Fruit fly (Drosophila melanogaster) whole organism, embryonic: ENCODE results near the gene dlg1.

Experiments
- BEAF-32 ChIP-seq: fragments of 200-800 bp; sonication (Bioruptor generic); optimal IDR thresholded peaks from 3 replicates; lab custom pipeline; 2017; ENCODE audit warnings: missing biosample characterization, missing genetic modification characterization, mild to moderate bottlenecking, moderate library complexity, missing genetic modification reagents
- CG10321 ChIP-seq: fragments of 200-800 bp; sonication (Bioruptor generic); IDR thresholded peaks from 2 replicates; pipeline ENCODE4 v1.3.6; 2022; ENCODE audit warnings: missing biosample characterization, missing genetic modification characterization
- CG10979 ChIP-seq: fragments of 200-800 bp; sonication (Bioruptor generic); optimal IDR thresholded peaks from 2 replicates; lab custom pipeline; 2018; ENCODE audit warnings: missing biosample characterization, mild to moderate bottlenecking, missing genetic modification characterization, moderate library complexity
- CG15601 ChIP-seq: fragments of 200-800 bp; sonication (Bioruptor generic); optimal IDR thresholded peaks from 3 replicates; lab custom pipeline; 2019; ENCODE audit warnings: missing biosample characterization, mild to moderate bottlenecking, missing genetic modification characterization, moderate library complexity
- CG15696 ChIP-seq: fragments of 200-800 bp; sonication (Bioruptor generic); optimal IDR thresholded peaks from 2 replicates; lab custom pipeline; 2019; ENCODE audit warnings: missing biosample characterization, mild to moderate bottlenecking, missing genetic modification characterization, moderate library complexity
- CG18476 ChIP-seq: fragments of 200-800 bp; sonication (Bioruptor generic); optimal IDR thresholded peaks from 2 replicates; lab custom pipeline; 2016; ENCODE audit warnings: missing biosample characterization, mild to moderate bottlenecking, missing genetic modification characterization
- CG18599 ChIP-seq: fragments of 200-800 bp; sonication (Bioruptor generic); optimal IDR thresholded peaks from 3 replicates; lab custom pipeline; 2017; ENCODE audit warnings: missing biosample characterization, missing genetic modification characterization, mild to moderate bottlenecking, moderate library complexity, missing genetic modification reagents
- CG2202 ChIP-seq: fragments of 200-800 bp; sonication (Bioruptor generic); optimal IDR thresholded peaks from 2 replicates; lab custom pipeline; 2018; ENCODE audit warnings: missing biosample characterization, mild to moderate bottlenecking, missing genetic modification characterization
- CG2712 ChIP-seq: fragments of 200-800 bp; optimal IDR thresholded peaks from 3 replicates; lab custom pipeline; 2019; ENCODE audit warnings: missing biosample characterization, mild to moderate bottlenecking, missing genetic modification characterization, moderate library complexity
- CG31388 ChIP-seq: fragments of 200-800 bp; sonication (Bioruptor generic); optimal IDR thresholded peaks from 2 replicates; lab custom pipeline; 2016; ENCODE audit warnings: missing biosample characterization, missing genetic modification characterization
- CG34376 ChIP-seq: fragments of 200-800 bp; sonication (Bioruptor generic); optimal IDR thresholded peaks from 2 replicates; lab custom pipeline; 2018; ENCODE audit warnings: missing biosample characterization, mild to moderate bottlenecking, missing genetic modification characterization
- CG34422 ChIP-seq: fragments of 200-800 bp; sonication (Bioruptor generic); IDR thresholded peaks from 3 replicates; pipeline ENCODE4 v1.3.6; 2022; ENCODE audit warnings: missing biosample characterization, missing genetic modification characterization
- CG3847 ChIP-seq: fragments of 200-800 bp; sonication (Bioruptor generic); IDR thresholded peaks from 2 replicates; pipeline ENCODE4 v1.3.6; 2022; ENCODE audit warnings: missing biosample characterization, missing genetic modification characterization
- CG3995 ChIP-seq: fragments of 200-800 bp; sonication (Bioruptor generic); optimal IDR thresholded peaks from 3 replicates; lab custom pipeline; 2016; ENCODE audit warnings: missing biosample characterization, missing genetic modification characterization
- CG4424 ChIP-seq: fragments of 200-800 bp; sonication (Bioruptor generic); optimal IDR thresholded peaks from 3 replicates; lab custom pipeline; 2016; ENCODE audit warnings: missing biosample characterization, missing genetic modification characterization
- CG6813 ChIP-seq: fragments of 200-800 bp; sonication (Bioruptor generic); optimal IDR thresholded peaks from 2 replicates; lab custom pipeline; 2017; ENCODE audit warnings: missing biosample characterization, missing genetic modification characterization, mild to moderate bottlenecking, moderate library complexity, missing genetic modification reagents
- CG7271 ChIP-seq: fragments of 200-800 bp; sonication (Bioruptor generic); optimal IDR thresholded peaks from 2 replicates; lab custom pipeline; 2018; ENCODE audit warnings: missing biosample characterization, mild to moderate bottlenecking, missing genetic modification characterization, moderate library complexity
- CG7745 ChIP-seq: fragments of 200-800 bp; sonication (Bioruptor generic); optimal IDR thresholded peaks from 2 replicates; lab custom pipeline; 2018; ENCODE audit warnings: missing biosample characterization, mild to moderate bottlenecking, missing genetic modification characterization, moderate library complexity
- CG8359 ChIP-seq: fragments of 200-800 bp; sonication (Bioruptor generic); optimal IDR thresholded peaks from 2 replicates; lab custom pipeline; 2017; ENCODE audit warnings: missing biosample characterization, mild to moderate bottlenecking, missing genetic modification characterization, borderline replicate concordance
- CG8388 ChIP-seq: fragments of 200-800 bp; sonication (Bioruptor generic); optimal IDR thresholded peaks from 2 replicates; lab custom pipeline; 2019; ENCODE audit warnings: missing biosample characterization, mild to moderate bottlenecking, missing genetic modification characterization, moderate library complexity
- CG8944 ChIP-seq: fragments of 200-800 bp; sonication (Bioruptor generic); optimal IDR thresholded peaks from 3 replicates; lab custom pipeline; 2016; ENCODE audit warnings: missing biosample characterization, missing genetic modification characterization
- CTCF ChIP-seq: fragments of 200-800 bp; sonication (Bioruptor generic); optimal IDR thresholded peaks from 2 replicates; lab custom pipeline; 2017; ENCODE audit warnings: missing biosample characterization, mild to moderate bottlenecking, missing genetic modification characterization, moderate library complexity
- Deaf1 ChIP-seq: fragments of 200-800 bp; optimal IDR thresholded peaks from 3 replicates; lab custom pipeline; 2019; ENCODE audit warnings: missing biosample characterization, mild to moderate bottlenecking, missing genetic modification characterization, moderate library complexity
- Dek ChIP-seq: fragments of 200-800 bp; sonication (Bioruptor generic); optimal IDR thresholded peaks from 3 replicates; lab custom pipeline; 2019; ENCODE audit warnings: missing biosample characterization, mild to moderate bottlenecking, missing genetic modification characterization, moderate library complexity
- Dfd ChIP-seq, 2 experiments: fragments of >200 bp; optimal IDR thresholded peaks; 2 replicates each; lab custom pipeline; 2017; ENCODE audit warnings: missing biosample characterization in 2 of 2, missing genetic modification characterization in 2 of 2
- HLH54F ChIP-seq: fragments of 200-800 bp; sonication (Bioruptor generic); optimal IDR thresholded peaks from 3 replicates; lab custom pipeline; 2016; ENCODE audit warnings: missing biosample characterization, missing genetic modification characterization
- HmgD ChIP-seq: fragments of 200-800 bp; sonication (Bioruptor generic); optimal IDR thresholded peaks from 3 replicates; lab custom pipeline; 2016; ENCODE audit warnings: missing biosample characterization, missing genetic modification characterization
- HmgZ ChIP-seq: fragments of 200-800 bp; sonication (Bioruptor generic); optimal IDR thresholded peaks from 2 replicates; lab custom pipeline; 2018; ENCODE audit warnings: missing biosample characterization, mild to moderate bottlenecking, missing genetic modification characterization
- Hmx ChIP-seq: fragments of 200-800 bp; sonication (Bioruptor generic); optimal IDR thresholded peaks from 2 replicates; lab custom pipeline; 2016; ENCODE audit warnings: missing biosample characterization, missing genetic modification characterization
- NfI ChIP-seq: fragments of 200-800 bp; sonication (Bioruptor generic); optimal IDR thresholded peaks from 3 replicates; lab custom pipeline; 2018; ENCODE audit warnings: missing biosample characterization, mild to moderate bottlenecking, missing genetic modification characterization, moderate library complexity
- Optix ChIP-seq: fragments of 200-800 bp; sonication (Bioruptor generic); IDR thresholded peaks from 3 replicates; pipeline ENCODE4 v1.3.6; 2022; ENCODE audit warnings: missing biosample characterization, missing genetic modification characterization
- Poxn ChIP-seq: fragments of 200-800 bp; sonication (Bioruptor generic); IDR thresholded peaks from 2 replicates; pipeline ENCODE4 v1.3.6; 2022; ENCODE audit warnings: missing biosample characterization, missing genetic modification characterization
- Side ChIP-seq: fragments of 200-800 bp; sonication (Bioruptor generic); optimal IDR thresholded peaks from 2 replicates; lab custom pipeline; 2016; ENCODE audit warnings: missing biosample characterization, missing genetic modification characterization
- Sin3A ChIP-seq: fragments of >200 bp; optimal IDR thresholded peaks from 2 replicates; lab custom pipeline; 2018
- ac ChIP-seq: fragments of 200-800 bp; sonication (Bioruptor generic); optimal IDR thresholded peaks from 3 replicates; lab custom pipeline; 2017; ENCODE audit warnings: missing biosample characterization, mild to moderate bottlenecking, missing genetic modification characterization
- dimm ChIP-seq: fragments of 200-800 bp; sonication (Bioruptor generic); IDR thresholded peaks from 2 replicates; pipeline ENCODE4 v1.3.6; 2022; ENCODE audit warnings: missing biosample characterization, missing genetic modification characterization
- dpn ChIP-seq, 2 experiments: fragments of 200-800 bp; sonication (Bioruptor generic); optimal IDR thresholded peaks; 3 replicates each; lab custom pipeline; 2016; ENCODE audit warnings: missing biosample characterization in 2 of 2, missing genetic modification characterization in 2 of 2
- eyg ChIP-seq: fragments of 200-800 bp; sonication (Bioruptor generic); optimal IDR thresholded peaks from 3 replicates; lab custom pipeline; 2016; ENCODE audit warnings: missing biosample characterization, missing genetic modification characterization
- fru ChIP-seq: fragments of >200 bp; optimal IDR thresholded peaks from 2 replicates; lab custom pipeline; 2017
- jing ChIP-seq: fragments of 200-800 bp; sonication (Bioruptor generic); optimal IDR thresholded peaks from 2 replicates; lab custom pipeline; 2018; ENCODE audit warnings: missing biosample characterization, mild to moderate bottlenecking, missing genetic modification characterization
- lmd ChIP-seq: fragments of 200-800 bp; sonication (Bioruptor generic); IDR thresholded peaks from 2 replicates; pipeline ENCODE4 v1.3.6; 2022; ENCODE audit warnings: missing biosample characterization, missing genetic modification characterization
- peb ChIP-seq: fragments of 200-800 bp; sonication (Bioruptor generic); IDR thresholded peaks from 2 replicates; pipeline ENCODE4 v1.3.6; 2022; ENCODE audit warnings: missing biosample characterization, missing genetic modification characterization
- pros ChIP-seq: fragments of 200-800 bp; sonication (Bioruptor generic); optimal IDR thresholded peaks from 3 replicates; lab custom pipeline; 2019; ENCODE audit warnings: missing biosample characterization, mild to moderate bottlenecking, missing genetic modification characterization, moderate library complexity
- sob ChIP-seq: fragments of 200-800 bp; sonication (Bioruptor generic); IDR thresholded peaks from 2 replicates; pipeline ENCODE4 v1.3.6; 2022; ENCODE audit warnings: missing biosample characterization, missing genetic modification characterization
- ssp ChIP-seq: fragments of 200-800 bp; sonication (Bioruptor generic); IDR thresholded peaks from 2 replicates; pipeline ENCODE4 v1.3.6; 2022; ENCODE audit warnings: missing biosample characterization, missing genetic modification characterization
- unc-4 ChIP-seq: fragments of 200-800 bp; sonication (Bioruptor generic); IDR thresholded peaks from 2 replicates; pipeline ENCODE4 v1.3.6; 2022; ENCODE audit warnings: missing biosample characterization, missing genetic modification characterization; ENCODE audit not compliant: partially characterized antibody
- vfl ChIP-seq: fragments of 200-800 bp; sonication (Bioruptor generic); optimal IDR thresholded peaks from 2 replicates; lab custom pipeline; 2016; ENCODE audit warnings: missing biosample characterization, missing genetic modification characterization
- yki ChIP-seq: fragments of >200 bp; optimal IDR thresholded peaks from 3 replicates; lab custom pipeline; 2018
- zen2 ChIP-seq: fragments of 200-800 bp; sonication (Bioruptor generic); IDR thresholded peaks from 3 replicates; pipeline ENCODE4 v1.3.6; 2022; ENCODE audit warnings: missing biosample characterization, missing genetic modification characterization; ENCODE audit not compliant: partially characterized antibody
- zfh1 ChIP-seq: fragments of 200-800 bp; sonication (Bioruptor generic); IDR thresholded peaks from 3 replicates; pipeline ENCODE4 v1.3.6; 2022; ENCODE audit warnings: missing biosample characterization, missing genetic modification characterization

Gene dlg1

dm6 chrX:11338973-11339867 is 30.2 kb upstream of the dlg1 start (continued):
- TF ChIP-seq unc-4 (GFP tag; lab: Robert Waterston, UW), result peak; percentile 90
- TF ChIP-seq CG31388 (GFP tag; lab: Kevin White, UChicago), result no peak
- peak; percentile 19 for TF ChIP-seq CG4424 (GFP tag; lab: Kevin White, UChicago)
- peak; percentile 49 for TF ChIP-seq CG3995
- TF ChIP-seq Side, result peak; percentile 54
- no peak for TF ChIP-seq pros
- TF ChIP-seq fru (lab: Kevin White, UChicago), result no peak
- TF ChIP-seq yki (lab: Kevin White, UChicago), result no peak
- TF ChIP-seq Dfd (GFP tag; optimal IDR thresholded peaks at IDR 0.05; lab: Kevin White, UChicago), result no peak
- peak; percentile 65; the same call in 1 of the 3 replicates for TF ChIP-seq zen2 (GFP tag; lab: Robert Waterston, UW)
- peak; percentile 36 for TF ChIP-seq CG15601 (tag; lab: Kevin White, UChicago)
- TF ChIP-seq CG34422 (GFP tag; lab: Robert Waterston, UW), result 0 out of 3 replicates have a peak, but pooled peaks have one; percentile 34
- TF ChIP-seq CTCF (GFP tag; lab: Kevin White, UChicago), result no peak
- peak; percentile 66 for TF ChIP-seq HmgZ (tag; lab: Kevin White, UChicago)
- peak; percentile 35; the same call in 1 of the 2 replicates for TF ChIP-seq lmd (GFP tag; lab: Robert Waterston, UW)
- peak; percentile 43 for TF ChIP-seq NfI
- TF ChIP-seq CG15696, result peak; percentile 17
- TF ChIP-seq dimm, result no peak
- no peak for TF ChIP-seq CG2202 (tag; lab: Kevin White, UChicago)
- 0 out of 2 replicates have a peak, but pooled peaks have one; percentile 16 for TF ChIP-seq sob (GFP tag; lab: Robert Waterston, UW)
- TF ChIP-seq vfl (GFP tag; lab: Kevin White, UChicago), result peak; percentile 25
- peak; percentile 66 to 70 for TF ChIP-seq dpn (GFP tag; optimal IDR thresholded peaks at IDR 0.05; lab: Kevin White, UChicago)
- TF ChIP-seq CG2712, result peak; percentile 25
- TF ChIP-seq BEAF-32 (GFP tag; lab: Kevin White, UChicago), result peak; percentile 93
- no peak for TF ChIP-seq Poxn (GFP tag; lab: Robert Waterston, UW)
- TF ChIP-seq CG18476, result no peak
- no peak for TF ChIP-seq CG6813 (GFP tag; lab: Kevin White, UChicago)
- peak; percentile 56 for TF ChIP-seq HLH54F
- TF ChIP-seq CG7271, result no peak
- no peak for TF ChIP-seq Deaf1 (tag; lab: Kevin White, UChicago)
- peak; percentile 93 for TF ChIP-seq Sin3A
- TF ChIP-seq ac (GFP tag; lab: Kevin White, UChicago), result no peak
- 0 out of 3 replicates have a peak, but pooled peaks have one; percentile 21 for TF ChIP-seq zfh1 (GFP tag; lab: Robert Waterston, UW)
- no peak for TF ChIP-seq CG34376 (GFP tag; lab: Kevin White, UChicago)
- peak; percentile 14 for TF ChIP-seq Dek (tag; lab: Kevin White, UChicago)
- peak; percentile 85 for TF ChIP-seq HmgD (GFP tag; lab: Kevin White, UChicago)
- TF ChIP-seq CG3847 (GFP tag; lab: Robert Waterston, UW), result peak; percentile 72
- peak; percentile 66 for TF ChIP-seq CG8944 (GFP tag; lab: Kevin White, UChicago)
- TF ChIP-seq CG8388 (GFP tag; lab: Kevin White, UChicago), result no peak
- TF ChIP-seq CG18599 (GFP tag; lab: Kevin White, UChicago), result peak; percentile 12
- no peak for TF ChIP-seq CG8359
- TF ChIP-seq jing, result no peak
- TF ChIP-seq Optix (GFP tag; lab: Robert Waterston, UW), result no peak
- TF ChIP-seq CG10979 (tag; lab: Kevin White, UChicago), result no peak
- TF ChIP-seq CG7745 (tag; lab: Kevin White, UChicago), result no peak
- TF ChIP-seq Hmx (GFP tag; lab: Kevin White, UChicago), result no peak
- TF ChIP-seq ssp (GFP tag; lab: Robert Waterston, UW), result peak; percentile 35
- TF ChIP-seq eyg (GFP tag; lab: Kevin White, UChicago), result no peak
- TF ChIP-seq CG10321 (GFP tag; lab: Robert Waterston, UW), result no peak
- TF ChIP-seq peb, result no peak
